Fruit fly (Drosophila melanogaster) whole organism, adult: ENCODE results near the gene Sym.
A peak's percentile ranks its signal among the peaks of the same experiment; 100 is the strongest.

ENCODE experiments used
- CG11617 ChIP-seq: fragments of 200-800 bp; sonication (Bioruptor generic); optimal IDR thresholded peaks from 2 replicates; lab custom pipeline; 2017; ENCODE audit warnings: mild to moderate bottlenecking, missing biosample characterization, missing genetic modification reagents, missing genetic modification characterization
- CG12768 ChIP-seq: fragments of 200-800 bp; sonication (Bioruptor generic); optimal IDR thresholded peaks from 2 replicates; lab custom pipeline; 2017; ENCODE audit warnings: missing biosample characterization, missing genetic modification characterization, mild to moderate bottlenecking, moderate library complexity, missing genetic modification reagents
- CG14711 ChIP-seq: fragments of 200-800 bp; sonication (Bioruptor generic); optimal IDR thresholded peaks from 2 replicates; lab custom pipeline; 2018; ENCODE audit warnings: missing biosample characterization, mild to moderate bottlenecking, missing genetic modification characterization, moderate library complexity
- CG1620 ChIP-seq: fragments of 200-800 bp; sonication (Bioruptor generic); optimal IDR thresholded peaks from 2 replicates; lab custom pipeline; 2016; ENCODE audit warnings: missing biosample characterization, missing genetic modification characterization
- CG33017 ChIP-seq: fragments of 200-800 bp; sonication (Bioruptor generic); optimal IDR thresholded peaks from 2 replicates; lab custom pipeline; 2018; ENCODE audit warnings: missing biosample characterization, mild to moderate bottlenecking, missing genetic modification characterization, moderate library complexity
- CG5204 ChIP-seq: fragments of 200-800 bp; sonication (Bioruptor generic); optimal IDR thresholded peaks from 2 replicates; lab custom pipeline; 2016; ENCODE audit warnings: missing biosample characterization, missing genetic modification characterization
- CG7045 ChIP-seq: fragments of 200-800 bp; sonication (Bioruptor generic); optimal IDR thresholded peaks from 2 replicates; lab custom pipeline; 2017; ENCODE audit warnings: missing biosample characterization, mild to moderate bottlenecking, missing genetic modification characterization
- CG7101 ChIP-seq: fragments of 200-800 bp; sonication (Bioruptor generic); optimal IDR thresholded peaks from 2 replicates; lab custom pipeline; 2018; ENCODE audit warnings: missing biosample characterization, mild to moderate bottlenecking, missing genetic modification characterization, moderate library complexity
- Clk ChIP-seq: fragments of 200-800 bp; sonication (Bioruptor generic); optimal IDR thresholded peaks from 2 replicates; lab custom pipeline; 2017; ENCODE audit warnings: missing biosample characterization, missing genetic modification characterization
- Crg-1 ChIP-seq: fragments of 200-800 bp; sonication (Bioruptor generic); optimal IDR thresholded peaks from 2 replicates; lab custom pipeline; 2016; ENCODE audit warnings: missing biosample characterization, missing genetic modification characterization
- Hr96 ChIP-seq: fragments of 200-800 bp; sonication (Bioruptor generic); optimal IDR thresholded peaks from 2 replicates; lab custom pipeline; 2016; ENCODE audit warnings: missing biosample characterization, missing genetic modification characterization
- Mnt ChIP-seq: fragments of 200-800 bp; sonication (Bioruptor generic); optimal IDR thresholded peaks from 2 replicates; lab custom pipeline; 2016; ENCODE audit warnings: missing biosample characterization, mild to moderate bottlenecking, missing genetic modification characterization
- bab1 ChIP-seq: fragments of 200-800 bp; sonication (Bioruptor generic); optimal IDR thresholded peaks from 3 replicates; lab custom pipeline; 2019; ENCODE audit warnings: missing biosample characterization, mild to moderate bottlenecking, missing genetic modification characterization, moderate library complexity
- cic ChIP-seq: fragments of 200-800 bp; sonication (Bioruptor generic); optimal IDR thresholded peaks from 2 replicates; lab custom pipeline; 2017; ENCODE audit warnings: missing biosample characterization, mild to moderate bottlenecking, missing genetic modification characterization, moderate library complexity
- cnc ChIP-seq, 2 experiments: fragments of >200 bp; optimal IDR thresholded peaks; 2 replicates each; lab custom pipeline; 2017
- kay ChIP-seq: fragments of 200-800 bp; sonication (Bioruptor generic); peaks from one replicate; lab custom pipeline; 2016; ENCODE audit warnings: missing biosample characterization, missing genetic modification characterization, borderline replicate concordance
- ovo ChIP-seq: fragments of 200-800 bp; sonication (Bioruptor generic); optimal IDR thresholded peaks from 2 replicates; lab custom pipeline; 2016; ENCODE audit warnings: missing biosample characterization, missing genetic modification characterization
- pad ChIP-seq: fragments of 200-800 bp; sonication (Bioruptor generic); optimal IDR thresholded peaks from 3 replicates; lab custom pipeline; 2017; ENCODE audit warnings: missing biosample characterization, missing genetic modification characterization, mild to moderate bottlenecking, moderate library complexity, missing genetic modification reagents
- tj ChIP-seq: fragments of 200-800 bp; sonication (Bioruptor generic); optimal IDR thresholded peaks from 3 replicates; lab custom pipeline; 2017; ENCODE audit warnings: missing biosample characterization, mild to moderate bottlenecking, missing genetic modification characterization, moderate library complexity
- toe ChIP-seq: fragments of 200-800 bp; sonication (Bioruptor generic); optimal IDR thresholded peaks from 2 replicates; lab custom pipeline; 2016; ENCODE audit warnings: missing biosample characterization, missing genetic modification characterization

The Sym gene

dm6 chr3R:5727724-5728365, 14.4 kb downstream of the Sym start:
- TF ChIP-seq toe (GFP tag; lab: Kevin White, UChicago) (no peak), CG12768 (GFP tag; lab: Kevin White, UChicago) (no peak), Hr96 (no peak), Mnt (GFP tag; lab: Kevin White, UChicago) (no peak), pad (GFP tag; lab: Kevin White, UChicago) (no peak), cnc (optimal IDR thresholded peaks at IDR 0.05; lab: Kevin White, UChicago) (no peak), Crg-1 (no peak), tj (GFP tag; lab: Kevin White, UChicago) (no peak), bab1 (GFP tag; lab: Kevin White, UChicago) (no peak), CG7101 (tag; lab: Kevin White, UChicago) (no peak), cic (GFP tag; lab: Kevin White, UChicago) (no peak), CG33017 (tag; lab: Kevin White, UChicago) (no peak), CG7045 (GFP tag; lab: Kevin White, UChicago) (no peak), CG14711 (tag; lab: Kevin White, UChicago) (no peak), CG5204 (GFP tag; lab: Kevin White, UChicago) (no peak), CG1620 (GFP tag; lab: Kevin White, UChicago) (no peak), Clk (GFP tag; lab: Kevin White, UChicago) (no peak), kay (GFP tag; lab: Kevin White, UChicago) (no peak), CG11617 (no peak)

- TF ChIP-seq cnc (optimal IDR thresholded peaks at IDR 0.05; lab: Kevin White, UChicago): no peak
- no peak for TF ChIP-seq CG7101 (tag; lab: Kevin White, UChicago)
- TF ChIP-seq CG1620 (GFP tag; lab: Kevin White, UChicago): no peak
- TF ChIP-seq kay (GFP tag; lab: Kevin White, UChicago): no peak
- TF ChIP-seq CG33017 (tag; lab: Kevin White, UChicago): no peak
- no peak for TF ChIP-seq CG5204 (GFP tag; lab: Kevin White, UChicago)
- TF ChIP-seq CG12768 (GFP tag; lab: Kevin White, UChicago): no peak
- TF ChIP-seq Mnt (GFP tag; lab: Kevin White, UChicago): no peak
Observed at dm6 chr3R:5723122-5723521, 19.2 kb downstream of the Sym start.

dm6 chr3R:5716755-5717309, 25.4 kb downstream of the Sym start, which contains the start of gene cas:
TSS of gene cas (minus strand) at chr3R:5716805.
- no peak for TF ChIP-seq Clk (GFP tag; lab: Kevin White, UChicago)
- TF ChIP-seq CG1620 (GFP tag; lab: Kevin White, UChicago): no peak

dm6 chr3R:5705469-5706067, 36.7 kb downstream of the Sym start:
- TF ChIP-seq CG14711 (tag; lab: Kevin White, UChicago): peak; percentile 11
- TF ChIP-seq tj (GFP tag; lab: Kevin White, UChicago): no peak
- TF ChIP-seq cnc (optimal IDR thresholded peaks at IDR 0.05; lab: Kevin White, UChicago): no peak
- no peak for TF ChIP-seq CG11617
- TF ChIP-seq bab1 (GFP tag; lab: Kevin White, UChicago): peak; percentile 23
- no peak for TF ChIP-seq CG7101 (tag; lab: Kevin White, UChicago)
- no peak for TF ChIP-seq CG7045 (GFP tag; lab: Kevin White, UChicago)
- TF ChIP-seq pad (GFP tag; lab: Kevin White, UChicago): no peak
- TF ChIP-seq kay (GFP tag; lab: Kevin White, UChicago): no peak
- TF ChIP-seq Clk (GFP tag; lab: Kevin White, UChicago): no peak
- TF ChIP-seq Crg-1: no peak
- no peak for TF ChIP-seq CG5204 (GFP tag; lab: Kevin White, UChicago)
- no peak for TF ChIP-seq CG12768 (GFP tag; lab: Kevin White, UChicago)
- TF ChIP-seq cic (GFP tag; lab: Kevin White, UChicago): no peak
- no peak for TF ChIP-seq CG33017 (tag; lab: Kevin White, UChicago)
- TF ChIP-seq Mnt (GFP tag; lab: Kevin White, UChicago): no peak
- no peak for TF ChIP-seq Hr96
- no peak for TF ChIP-seq ovo
- peak; percentile 47 for TF ChIP-seq toe (GFP tag; lab: Kevin White, UChicago)
- TF ChIP-seq CG1620 (GFP tag; lab: Kevin White, UChicago): no peak

- no peak for TF ChIP-seq Mnt (GFP tag; lab: Kevin White, UChicago)
Observed at dm6 chr3R:5704982-5705381, 37.3 kb downstream of the Sym start.

dm6 chr3R:5701104-5701503, 41.2 kb downstream of the Sym start:
- TF ChIP-seq Mnt (GFP tag; lab: Kevin White, UChicago) (no peak), ovo (no peak), CG7101 (tag; lab: Kevin White, UChicago) (no peak), bab1 (GFP tag; lab: Kevin White, UChicago) (peak; percentile 19)
